Worm (Caenorhabditis elegans): ENCODE data around the gene srh-288.

Gene srh-288

ce11 chrV:17824610-17825009 is 29.1 kb upstream of the srh-288 start, which contains the start of gene srh-301:
TSS of gene srh-301 (plus strand) at chrV:17824910.
- TF ChIP-seq elt-3 (tag; optimal IDR thresholded peaks at IDR 0.05) (no peak), elt-1 (tag; optimal IDR thresholded peaks at IDR 0.05) (no peak), ama-1 (optimal IDR thresholded peaks at IDR 0.05) (no peak), nhr-25 (tag; optimal IDR thresholded peaks at IDR 0.05) (no peak), mdl-1 (tag; optimal IDR thresholded peaks at IDR 0.05) (no peak), jun-1 (tag; optimal IDR thresholded peaks at IDR 0.05) (no peak), unc-62 (GFP tag; optimal IDR thresholded peaks at IDR 0.05) (no peak), nhr-12 (tag; optimal IDR thresholded peaks at IDR 0.05) (no peak)

ce11 chrV:17821805-17822204 is 26.2 kb upstream of the srh-288 start, which contains the start of gene srh-300:
TSS of gene srh-300 (plus strand) at chrV:17822105.
- TF ChIP-seq egl-5 (tag; optimal IDR thresholded peaks at IDR 0.05) (no peak), mml-1 (tag; optimal IDR thresholded peaks at IDR 0.05) (no peak), pha-4 (tag; optimal IDR thresholded peaks at IDR 0.05) (no peak), pqm-1 (tag; optimal IDR thresholded peaks at IDR 0.05) (no peak)

- TF ChIP-seq ceh-82 (tag; optimal IDR thresholded peaks at IDR 0.05): no peak
- no peak for TF ChIP-seq unc-39 (tag; optimal IDR thresholded peaks at IDR 0.05)
These were observed 24.1 kb upstream of the srh-288 start for ce11 chrV:17819704-17820103.

ce11 chrV:17818567-17818966 is 23.0 kb upstream of the srh-288 start, which contains the start of gene srh-298:
TSS of gene srh-298 (plus strand) at chrV:17818867.
- TF ChIP-seq ztf-11 (tag; optimal IDR thresholded peaks at IDR 0.05) (no peak), nfya-1 (tag; optimal IDR thresholded peaks at IDR 0.05; ENCODE audit: insufficient read depth) (no peak), fkh-2 (tag; optimal IDR thresholded peaks at IDR 0.05) (no peak), lin-39 (tag; optimal IDR thresholded peaks at IDR 0.05) (no peak), eor-1 (tag; optimal IDR thresholded peaks at IDR 0.05) (no peak), skn-1 (tag; optimal IDR thresholded peaks at IDR 0.05) (no peak), daf-12 (tag; optimal IDR thresholded peaks at IDR 0.05) (no peak), nhr-11 (tag; optimal IDR thresholded peaks at IDR 0.05) (no peak), snpc-4 (tag; optimal IDR thresholded peaks at IDR 0.05) (no peak), ztf-4 (tag; optimal IDR thresholded peaks at IDR 0.05) (no peak)

- no peak for TF ChIP-seq aly-2 (tag; optimal IDR thresholded peaks at IDR 0.05)
- TF ChIP-seq fkh-10 (GFP tag; optimal IDR thresholded peaks at IDR 0.05): no peak
- no peak for TF ChIP-seq egl-5 (tag; optimal IDR thresholded peaks at IDR 0.05)
- TF ChIP-seq daf-12 (tag; optimal IDR thresholded peaks at IDR 0.05): no peak
- TF ChIP-seq unc-62 (GFP tag; optimal IDR thresholded peaks at IDR 0.05): no peak
- TF ChIP-seq nhr-12 (tag; optimal IDR thresholded peaks at IDR 0.05): no peak
- TF ChIP-seq ceh-9 (tag; optimal IDR thresholded peaks at IDR 0.05): no peak
- TF ChIP-seq tbx-2 (tag; optimal IDR thresholded peaks at IDR 0.05): no peak
- no peak for TF ChIP-seq nhr-43 (tag; optimal IDR thresholded peaks at IDR 0.05; ENCODE audit: poor library complexity, severe bottlenecking)
- TF ChIP-seq nhr-76 (tag; optimal IDR thresholded peaks at IDR 0.05): no peak
- no peak for TF ChIP-seq jun-1 (tag; optimal IDR thresholded peaks at IDR 0.05)
- TF ChIP-seq snpc-4 (tag; optimal IDR thresholded peaks at IDR 0.05): no peak
- no peak for TF ChIP-seq ztf-4 (tag; optimal IDR thresholded peaks at IDR 0.05)
- TF ChIP-seq nhr-25 (tag; optimal IDR thresholded peaks at IDR 0.05): no peak
- TF ChIP-seq lsy-12 (tag; optimal IDR thresholded peaks at IDR 0.05): no peak
- TF ChIP-seq elt-3 (tag; optimal IDR thresholded peaks at IDR 0.05): no peak
- TF ChIP-seq ZK546.5 (tag; optimal IDR thresholded peaks at IDR 0.05): no peak
- no peak for TF ChIP-seq sea-2 (GFP tag; optimal IDR thresholded peaks at IDR 0.05)
- TF ChIP-seq pha-4 (tag; optimal IDR thresholded peaks at IDR 0.05): no peak
These were observed 16.6 kb upstream of the srh-288 start for ce11 chrV:17812127-17812526.

- TF ChIP-seq ztf-11 (tag; optimal IDR thresholded peaks at IDR 0.05): no peak
These were observed 14.5 kb upstream of the srh-288 start, which contains the start of gene srh-296 for ce11 chrV:17810053-17810452. TSS of gene srh-296 (plus strand) at chrV:17810353.
